Worm (Caenorhabditis elegans) whole organism, L4 larva: ENCODE measurements around the gene T25E4.2.
"Not testable (repeated sequence)": the region's sequence is repeated elsewhere in the genome, so short reads cannot be mapped to it uniquely, and the experiment has no call there.

Source experiments
- ama-1 ChIP-seq: fragments of 150-350 bp; optimal IDR thresholded peaks from 2 replicates; lab custom pipeline; 2014; ENCODE audit warnings: inconsistent platforms, mixed read lengths
- lim-7 ChIP-seq: fragments of 200-800 bp; sonication (Bioruptor generic); IDR thresholded peaks from 2 replicates; pipeline ENCODE4 v1.3.6; 2022; ENCODE audit warnings: missing genetic modification characterization, missing compliant biosample characterization
- nhr-76 ChIP-seq: fragments of 150-350 bp; optimal IDR thresholded peaks from 2 replicates; lab custom pipeline; 2014; ENCODE audit warnings: missing biosample characterization, missing genetic modification characterization
- unc-62 ChIP-seq, 3 experiments: fragments of 150-350 bp in 1 of 3; sonication (generic microtip); optimal IDR thresholded peaks in 2 of 3; peaks in 1 of 3; 1 replicate in 1 of 3; 2 replicates in 2 of 3; lab custom pipeline; 2014 to 2017; ENCODE audit warnings: missing biosample characterization in 3 of 3, missing genetic modification characterization in 3 of 3, missing genetic modification reagents in 3 of 3, missing genotype in 1 of 3

DNA sequence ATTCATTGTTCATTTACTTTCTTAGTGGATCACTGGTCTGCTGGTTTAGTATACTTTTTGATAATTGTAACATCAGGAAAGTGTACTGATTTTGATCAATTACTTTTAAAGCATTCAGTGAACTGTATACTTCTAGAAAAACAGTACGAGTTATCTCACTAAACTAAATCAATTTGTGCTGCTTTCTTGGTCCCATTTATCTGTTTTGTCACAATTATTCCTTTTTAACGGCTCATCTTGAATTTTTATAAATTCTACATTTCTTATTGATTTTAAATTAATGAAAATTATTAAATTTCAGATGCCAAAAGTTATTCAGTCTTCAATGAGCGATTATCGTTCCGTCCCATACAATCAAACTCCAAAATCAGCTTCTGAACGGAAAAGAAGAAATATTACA lies 47.3 kb downstream of the T25E4.2 start, which contains the start of gene hlh-25:
- TF ChIP-seq nhr-76 (tag; lab: Kevin White, UChicago); ama-1 (lab: Kevin White, UChicago); unc-62 (GFP tag; optimal IDR thresholded peaks at IDR 0.05 in 1 of 2; lab: Kevin White, UChicago); unc-62 (tag; optimal IDR thresholded peaks at IDR 0.05; lab: Kevin White, UChicago); lim-7: not testable (repeated sequence)
